Fruit fly (Drosophila melanogaster) whole organism, embryonic: ENCODE measurements around the gene CG43403.

Experiments
- Asciz ChIP-seq: fragments of 200-800 bp; sonication (Bioruptor generic); optimal IDR thresholded peaks from 2 replicates; lab custom pipeline; 2017; ENCODE audit warnings: missing biosample characterization, mild to moderate bottlenecking, missing genetic modification characterization, missing genetic modification reagents
- B-H1 ChIP-seq: fragments of 200-800 bp; sonication (Bioruptor generic); IDR thresholded peaks from 3 replicates; pipeline ENCODE4 v1.3.6; 2022; ENCODE audit warnings: missing biosample characterization, missing genetic modification characterization
- BEAF-32 ChIP-seq: fragments of 200-800 bp; sonication (Bioruptor generic); optimal IDR thresholded peaks from 3 replicates; lab custom pipeline; 2017; ENCODE audit warnings: missing biosample characterization, missing genetic modification characterization, mild to moderate bottlenecking, moderate library complexity, missing genetic modification reagents
- CG11247 ChIP-seq: fragments of 200-800 bp; sonication (Bioruptor generic); IDR thresholded peaks from 2 replicates; pipeline ENCODE4 v1.3.6; 2022; ENCODE audit warnings: missing biosample characterization, missing genetic modification characterization
- CG11560 ChIP-seq: fragments of 200-800 bp; sonication (Bioruptor generic); IDR thresholded peaks from 3 replicates; pipeline ENCODE4 v1.3.6; 2022; ENCODE audit warnings: missing biosample characterization, missing genetic modification characterization
- CG11696 ChIP-seq: fragments of 200-800 bp; sonication (Bioruptor generic); IDR thresholded peaks from 2 replicates; pipeline ENCODE4 v1.3.6; 2022; ENCODE audit warnings: missing biosample characterization, missing genetic modification characterization
- CG12236 ChIP-seq: fragments of 200-800 bp; sonication (Bioruptor generic); optimal IDR thresholded peaks from 2 replicates; lab custom pipeline; 2016; ENCODE audit warnings: missing biosample characterization, missing genetic modification characterization
- CG12299 ChIP-seq: fragments of 200-800 bp; sonication (Bioruptor generic); optimal IDR thresholded peaks from 2 replicates; lab custom pipeline; 2018; ENCODE audit warnings: missing biosample characterization, mild to moderate bottlenecking, missing genetic modification characterization
- CG13287 ChIP-seq: fragments of 200-800 bp; sonication (Bioruptor generic); IDR thresholded peaks from 2 replicates; pipeline ENCODE4 v1.3.6; 2022; ENCODE audit warnings: missing biosample characterization, missing genetic modification characterization; ENCODE audit not compliant: partially characterized antibody
- CG13424 ChIP-seq: fragments of 200-800 bp; sonication (Bioruptor generic); optimal IDR thresholded peaks from 2 replicates; lab custom pipeline; 2019; ENCODE audit warnings: missing biosample characterization, mild to moderate bottlenecking, missing genetic modification characterization, moderate library complexity
- CG14014 ChIP-seq: fragments of 200-800 bp; sonication (Bioruptor generic); IDR thresholded peaks from 2 replicates; pipeline ENCODE4 v1.3.6; 2022; ENCODE audit warnings: missing biosample characterization, missing genetic modification characterization
- CG17568 ChIP-seq: fragments of 200-800 bp; sonication (Bioruptor generic); optimal IDR thresholded peaks from 2 replicates; lab custom pipeline; 2018; ENCODE audit warnings: missing biosample characterization, mild to moderate bottlenecking, missing genetic modification characterization, moderate library complexity
- CG17612 ChIP-seq: fragments of 200-800 bp; sonication (Bioruptor generic); IDR thresholded peaks from 2 replicates; pipeline ENCODE4 v1.3.6; 2022; ENCODE audit warnings: missing biosample characterization, missing genetic modification characterization
- CG2129 ChIP-seq: fragments of 200-800 bp; sonication (Bioruptor generic); IDR thresholded peaks from 2 replicates; pipeline ENCODE4 v1.3.6; 2022; ENCODE audit warnings: missing biosample characterization, missing genetic modification characterization; ENCODE audit not compliant: partially characterized antibody
- CG31441 ChIP-seq: fragments of 200-800 bp; sonication (Bioruptor generic); IDR thresholded peaks from 2 replicates; pipeline ENCODE4 v1.3.6; 2022; ENCODE audit warnings: missing biosample characterization, missing genetic modification characterization
- CG3163 ChIP-seq: fragments of 200-800 bp; sonication (Bioruptor generic); optimal IDR thresholded peaks from 3 replicates; lab custom pipeline; 2016; ENCODE audit warnings: missing biosample characterization, missing genetic modification characterization
- CG3407 ChIP-seq: fragments of 200-800 bp; sonication (Bioruptor generic); optimal IDR thresholded peaks from 2 replicates; lab custom pipeline; 2018; ENCODE audit warnings: missing biosample characterization, mild to moderate bottlenecking, missing genetic modification characterization
- CG4282 ChIP-seq: fragments of 200-800 bp; sonication (Bioruptor generic); optimal IDR thresholded peaks from 2 replicates; lab custom pipeline; 2016; ENCODE audit warnings: missing biosample characterization, missing genetic modification characterization
- CG5245 ChIP-seq: fragments of 200-800 bp; sonication (Bioruptor generic); optimal IDR thresholded peaks from 3 replicates; lab custom pipeline; 2016; ENCODE audit warnings: missing biosample characterization, missing genetic modification characterization
- CG6854 ChIP-seq: fragments of 200-800 bp; sonication (Bioruptor generic); optimal IDR thresholded peaks from 3 replicates; lab custom pipeline; 2017; ENCODE audit warnings: missing biosample characterization, mild to moderate bottlenecking, missing genetic modification characterization
- CG7556 ChIP-seq: fragments of 200-800 bp; sonication (Bioruptor generic); optimal IDR thresholded peaks from 2 replicates; lab custom pipeline; 2017; ENCODE audit warnings: missing biosample characterization, mild to moderate bottlenecking, missing genetic modification characterization
- CG9215 ChIP-seq: fragments of 200-800 bp; sonication (Bioruptor generic); IDR thresholded peaks from 2 replicates; pipeline ENCODE4 v1.3.6; 2022; ENCODE audit warnings: missing biosample characterization, missing genetic modification characterization
- CG9609 ChIP-seq: fragments of 200-800 bp; sonication (Bioruptor generic); optimal IDR thresholded peaks from 3 replicates; lab custom pipeline; 2016; ENCODE audit warnings: missing biosample characterization, missing genetic modification characterization
- CG9932 ChIP-seq: fragments of 200-800 bp; sonication (Bioruptor generic); IDR thresholded peaks from 2 replicates; pipeline ENCODE4 v1.3.6; 2022; ENCODE audit warnings: missing biosample characterization, missing genetic modification characterization
- CkIIα-i1 ChIP-seq: fragments of 200-800 bp; sonication (Bioruptor generic); IDR thresholded peaks from 2 replicates; pipeline ENCODE4 v1.3.6; 2022; ENCODE audit warnings: missing biosample characterization, missing genetic modification characterization
- CoRest ChIP-seq: fragments of 200-800 bp; sonication (Bioruptor generic); optimal IDR thresholded peaks from 3 replicates; lab custom pipeline; 2018; ENCODE audit warnings: missing biosample characterization, mild to moderate bottlenecking, missing genetic modification characterization, moderate library complexity
- Deaf1 ChIP-seq: fragments of 200-800 bp; optimal IDR thresholded peaks from 3 replicates; lab custom pipeline; 2019; ENCODE audit warnings: missing biosample characterization, mild to moderate bottlenecking, missing genetic modification characterization, moderate library complexity
- E2f1 ChIP-seq: fragments of 200-800 bp; sonication (Bioruptor generic); IDR thresholded peaks from 2 replicates; pipeline ENCODE4 v1.3.6; 2022; ENCODE audit warnings: missing biosample characterization, missing genetic modification characterization
- H15 ChIP-seq: fragments of 200-800 bp; sonication (Bioruptor generic); IDR thresholded peaks from 3 replicates; pipeline ENCODE4 v1.3.6; 2022; ENCODE audit warnings: missing biosample characterization, missing genetic modification characterization
- HLH3B ChIP-seq: fragments of 200-800 bp; sonication (Bioruptor generic); IDR thresholded peaks from 2 replicates; pipeline ENCODE4 v1.3.6; 2022; ENCODE audit warnings: missing biosample characterization, missing genetic modification characterization
- Hr3 ChIP-seq: fragments of 200-800 bp; sonication (Bioruptor generic); optimal IDR thresholded peaks from 3 replicates; lab custom pipeline; 2016; ENCODE audit warnings: missing biosample characterization, missing genetic modification characterization
- MBD-R2 ChIP-seq: fragments of 200-800 bp; sonication (Bioruptor generic); IDR thresholded peaks from 2 replicates; pipeline ENCODE4 v1.3.6; 2022; ENCODE audit warnings: missing biosample characterization, missing genetic modification characterization
- Max ChIP-seq: fragments of 200-800 bp; sonication (Bioruptor generic); optimal IDR thresholded peaks from 2 replicates; lab custom pipeline; 2016; ENCODE audit warnings: missing biosample characterization, mild to moderate bottlenecking, missing genetic modification characterization
- Nf-YB ChIP-seq: fragments of 200-800 bp; sonication (Bioruptor generic); optimal IDR thresholded peaks from 3 replicates; lab custom pipeline; 2019; ENCODE audit warnings: missing biosample characterization, mild to moderate bottlenecking, missing genetic modification characterization, moderate library complexity
- Oaz ChIP-seq: fragments of 200-800 bp; sonication (Bioruptor generic); IDR thresholded peaks from 2 replicates; pipeline ENCODE4 v1.3.6; 2022; ENCODE audit warnings: missing biosample characterization, missing genetic modification characterization
- Sox102F ChIP-seq: fragments of 200-800 bp; sonication (Bioruptor generic); optimal IDR thresholded peaks from 2 replicates; lab custom pipeline; 2018; ENCODE audit warnings: missing biosample characterization, mild to moderate bottlenecking, missing genetic modification characterization, moderate library complexity
- bigmax ChIP-seq: fragments of 200-800 bp; sonication (Bioruptor generic); optimal IDR thresholded peaks from 2 replicates; lab custom pipeline; 2018; ENCODE audit warnings: missing biosample characterization, mild to moderate bottlenecking, missing genetic modification characterization
- cg ChIP-seq: fragments of 200-800 bp; sonication (Bioruptor generic); optimal IDR thresholded peaks from 3 replicates; lab custom pipeline; 2019; ENCODE audit warnings: missing biosample characterization, mild to moderate bottlenecking, missing genetic modification characterization, moderate library complexity
- gce ChIP-seq: fragments of 200-800 bp; sonication (Bioruptor generic); IDR thresholded peaks from 3 replicates; pipeline ENCODE4 v1.3.6; 2022; ENCODE audit warnings: missing biosample characterization, missing genetic modification characterization
- grau ChIP-seq: fragments of 200-800 bp; optimal IDR thresholded peaks from 3 replicates; lab custom pipeline; 2019; ENCODE audit warnings: missing biosample characterization, mild to moderate bottlenecking, missing genetic modification characterization, moderate library complexity
- insv ChIP-seq, 2 experiments: fragments of 200-800 bp; sonication (Bioruptor generic); optimal IDR thresholded peaks; 3 replicates each; lab custom pipeline; 2016 to 2018; ENCODE audit warnings: missing biosample characterization in 2 of 2, missing genetic modification characterization in 2 of 2
- kah ChIP-seq: fragments of 200-800 bp; sonication (Bioruptor generic); optimal IDR thresholded peaks from 2 replicates; lab custom pipeline; 2018; ENCODE audit warnings: missing biosample characterization, mild to moderate bottlenecking, missing genetic modification characterization
- p53 ChIP-seq: fragments of 200-800 bp; sonication (Bioruptor generic); optimal IDR thresholded peaks from 2 replicates; lab custom pipeline; 2016; ENCODE audit warnings: missing biosample characterization, missing genetic modification characterization
- pfk ChIP-seq: fragments of 200-800 bp; sonication (Bioruptor generic); optimal IDR thresholded peaks from 2 replicates; lab custom pipeline; 2018; ENCODE audit warnings: missing biosample characterization, mild to moderate bottlenecking, missing genetic modification characterization, moderate library complexity
- pum ChIP-seq: fragments of 200-800 bp; sonication (Bioruptor generic); optimal IDR thresholded peaks from 2 replicates; lab custom pipeline; 2016; ENCODE audit warnings: missing biosample characterization, missing genetic modification characterization
- pzg ChIP-seq: fragments of 200-800 bp; sonication (Bioruptor generic); optimal IDR thresholded peaks from 3 replicates; lab custom pipeline; 2018; ENCODE audit warnings: missing biosample characterization, mild to moderate bottlenecking, missing genetic modification characterization, moderate library complexity
- stwl ChIP-seq: fragments of 200-800 bp; sonication (Bioruptor generic); optimal IDR thresholded peaks from 3 replicates; lab custom pipeline; 2018; ENCODE audit warnings: missing biosample characterization, mild to moderate bottlenecking, missing genetic modification characterization, moderate library complexity
- toy ChIP-seq: fragments of 200-800 bp; sonication (Bioruptor generic); IDR thresholded peaks from 2 replicates; pipeline ENCODE4 v1.3.6; 2022; ENCODE audit warnings: missing biosample characterization, missing genetic modification characterization
- vfl ChIP-seq: fragments of 200-800 bp; sonication (Bioruptor generic); optimal IDR thresholded peaks from 2 replicates; lab custom pipeline; 2016; ENCODE audit warnings: missing biosample characterization, missing genetic modification characterization
- zen ChIP-seq: fragments of 200-800 bp; sonication (Bioruptor generic); optimal IDR thresholded peaks from 3 replicates; lab custom pipeline; 2018; ENCODE audit warnings: missing biosample characterization, mild to moderate bottlenecking, missing genetic modification characterization, moderate library complexity
- zfh1 ChIP-seq: fragments of 200-800 bp; sonication (Bioruptor generic); IDR thresholded peaks from 3 replicates; pipeline ENCODE4 v1.3.6; 2022; ENCODE audit warnings: missing biosample characterization, missing genetic modification characterization

The CG43403 gene

DNA sequence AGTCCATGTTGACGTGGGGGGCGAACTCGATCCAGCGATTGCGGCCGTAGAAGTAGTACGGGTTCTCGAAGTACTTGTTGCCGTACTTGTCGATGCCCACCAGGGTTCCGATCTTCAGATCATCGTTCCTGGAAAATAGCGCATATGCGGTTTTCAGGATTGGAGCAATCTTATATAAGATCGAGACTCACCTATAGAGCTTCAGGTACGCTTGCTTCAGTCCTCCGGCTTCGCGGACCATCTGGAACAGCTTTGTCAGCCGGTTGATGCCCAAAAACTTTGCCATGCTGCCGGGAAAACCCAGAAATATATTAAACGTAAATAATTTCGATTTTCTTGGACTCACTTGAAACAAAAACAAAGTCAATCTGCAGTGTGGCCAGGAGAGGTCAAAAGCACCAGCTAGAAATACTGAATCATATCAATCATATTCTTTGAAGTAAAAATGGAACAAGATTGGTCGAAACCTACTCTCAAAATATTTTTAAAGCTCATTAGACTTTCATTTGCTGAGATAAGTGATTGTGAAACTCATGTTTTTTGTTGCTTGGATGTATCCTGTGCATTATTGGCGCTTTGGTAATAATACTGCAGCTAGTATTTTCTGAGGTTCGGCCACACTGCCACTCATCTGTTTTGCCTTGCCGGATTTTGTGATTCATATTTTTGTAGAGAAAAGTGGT lies 40.2 kb upstream of the CG43403 start, which contains the start of the genes ND-B17.2 and Arpc5 (continued):
- TF ChIP-seq CG5245 (no peak), H15 (GFP tag; lab: Robert Waterston, UW) (no peak), kah (no peak), Max (GFP tag; lab: Kevin White, UChicago) (no peak), CG2129 (GFP tag; lab: Robert Waterston, UW) (no peak), stwl (tag; lab: Kevin White, UChicago) (peak; percentile 75), Hr3 (no peak), CG13287 (peak; percentile 47; the same call in 1 of the 2 replicates), Oaz (GFP tag; lab: Robert Waterston, UW) (no peak), Sox102F (GFP tag; lab: Kevin White, UChicago) (no peak), HLH3B (GFP tag; lab: Robert Waterston, UW) (no peak), CG9609 (no peak), CG11247 (GFP tag; lab: Robert Waterston, UW) (no peak), CG17568 (no peak), zen (tag; lab: Kevin White, UChicago) (peak; percentile 39), CG11560 (tag; lab: Robert Waterston, UW) (no peak), CG17612 (GFP tag; lab: Robert Waterston, UW) (no peak), CG3163 (no peak), gce (GFP tag; lab: Robert Waterston, UW) (no peak), CG7556 (GFP tag; lab: Kevin White, UChicago) (no peak), CG6854 (no peak), CG14014 (GFP tag; lab: Robert Waterston, UW) (no peak), E2f1 (no peak), CoRest (peak; percentile 42), CG31441 (GFP tag; lab: Robert Waterston, UW) (no peak), CG3407 (GFP tag; lab: Kevin White, UChicago) (no peak), pum (no peak), toy (GFP tag; lab: Robert Waterston, UW) (no peak), pfk (GFP tag; lab: Kevin White, UChicago) (no peak), zfh1 (no peak), BEAF-32 (GFP tag; lab: Kevin White, UChicago) (peak; percentile 42), CG13424 (tag; lab: Kevin White, UChicago) (peak; percentile 15), cg (GFP tag; lab: Kevin White, UChicago) (no peak), B-H1 (GFP tag; lab: Robert Waterston, UW) (no peak), MBD-R2 (GFP tag; lab: Robert Waterston, UW) (peak; percentile 89), CG9215 (GFP tag; lab: Robert Waterston, UW) (no peak), CkIIα-i1 (GFP tag; lab: Robert Waterston, UW) (no peak), Deaf1 (tag; lab: Kevin White, UChicago) (no peak), CG9932 (GFP tag; lab: Robert Waterston, UW) (no peak), Nf-YB (GFP tag; lab: Kevin White, UChicago) (no peak), Asciz (GFP tag; lab: Kevin White, UChicago) (no peak), insv (GFP tag; optimal IDR thresholded peaks at IDR 0.05; lab: Kevin White, UChicago) (peak in 1 of 2 experiments; percentile 75), p53 (GFP tag; lab: Kevin White, UChicago) (no peak), grau (tag; lab: Kevin White, UChicago) (peak; percentile 37), pzg (peak; percentile 74), CG11696 (GFP tag; lab: Robert Waterston, UW) (no peak), bigmax (GFP tag; lab: Kevin White, UChicago) (no peak), CG4282 (no peak), vfl (GFP tag; lab: Kevin White, UChicago) (no peak), CG12299 (tag; lab: Kevin White, UChicago) (no peak), CG12236 (GFP tag; lab: Kevin White, UChicago) (no peak)
